Fruit fly (Drosophila melanogaster): ENCODE measurements around the gene PIG-B.

PIG-B gene

DNA sequence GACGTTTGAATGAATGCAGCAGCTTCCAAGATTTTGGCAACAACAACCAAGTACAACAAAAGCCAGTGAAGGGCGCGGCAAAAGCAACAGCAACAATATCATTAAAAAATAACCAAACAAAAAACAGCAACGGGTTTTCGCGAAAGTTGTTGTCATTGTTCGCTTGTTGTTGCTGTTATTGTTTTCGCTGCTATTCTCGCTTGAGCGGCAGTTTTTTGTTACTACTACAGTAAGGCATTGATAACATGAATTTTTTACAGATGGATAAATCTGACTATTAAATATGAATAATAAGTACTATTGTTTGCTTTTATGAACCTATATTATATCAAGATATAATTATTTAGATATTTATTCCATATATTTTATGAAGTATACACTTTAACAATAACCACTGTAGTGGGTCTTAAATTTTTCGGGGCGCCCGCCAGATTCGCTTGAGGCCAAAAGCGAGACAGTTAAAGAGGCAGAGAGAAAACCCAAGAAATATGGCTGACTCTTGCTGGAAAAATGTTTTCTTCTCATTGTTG lies 39.6 kb upstream of the PIG-B start:
- peak; percentile 94 for TF ChIP-seq CG32121 (GFP tag; IDR thresholded peaks at IDR 0.05)
- peak; percentile 76 for TF ChIP-seq Snoo (tag; optimal IDR thresholded peaks at IDR 0.05)
- peak; percentile 66 for TF ChIP-seq CG17806 (tag; optimal IDR thresholded peaks at IDR 0.05)
- TF ChIP-seq rn (GFP tag; IDR thresholded peaks at IDR 0.05), result peak; percentile 70; the same call in 1 of the 2 replicates
- TF ChIP-seq gl (tag; optimal IDR thresholded peaks at IDR 0.05), result peak; percentile 82
- TF ChIP-seq CG34367 (tag; optimal IDR thresholded peaks at IDR 0.05), result peak; percentile 41
- peak; percentile 76 for TF ChIP-seq CG8301 (tag; optimal IDR thresholded peaks at IDR 0.05)
- TF ChIP-seq Pif1B (GFP tag; optimal IDR thresholded peaks at IDR 0.05), result peak; percentile 87
- TF ChIP-seq CG8159 (tag; optimal IDR thresholded peaks at IDR 0.05), result peak; percentile 78
- TF ChIP-seq CG14655 (GFP tag; optimal IDR thresholded peaks at IDR 0.05), result peak; percentile 76
- TF ChIP-seq CG4496 (GFP tag; IDR thresholded peaks at IDR 0.05), result peak; percentile 81
- peak; percentile 71 for TF ChIP-seq CG9948 (tag; optimal IDR thresholded peaks at IDR 0.05)
- peak; percentile 48 for TF ChIP-seq EcR (GFP tag; optimal IDR thresholded peaks at IDR 0.05)
- peak; percentile 77 for TF ChIP-seq fd96Ca (GFP tag; IDR thresholded peaks at IDR 0.05)
- peak; percentile 32; the same call in 1 of the 2 replicates for TF ChIP-seq CG10348 (GFP tag; IDR thresholded peaks at IDR 0.05)
- peak; percentile 81 for TF ChIP-seq Pif1A (GFP tag; optimal IDR thresholded peaks at IDR 0.05)
- TF ChIP-seq CG15710 (tag; optimal IDR thresholded peaks at IDR 0.05), result peak; percentile 77
- TF ChIP-seq CG12605 (GFP tag; IDR thresholded peaks at IDR 0.05), result peak; percentile 85
- peak; percentile 80 for TF ChIP-seq Ets98B (GFP tag; IDR thresholded peaks at IDR 0.05)
- peak; percentile 48 for TF ChIP-seq D1 (tag; optimal IDR thresholded peaks at IDR 0.05)
- peak; percentile 55 for TF ChIP-seq CG13204 (GFP tag; optimal IDR thresholded peaks at IDR 0.05)

DNA sequence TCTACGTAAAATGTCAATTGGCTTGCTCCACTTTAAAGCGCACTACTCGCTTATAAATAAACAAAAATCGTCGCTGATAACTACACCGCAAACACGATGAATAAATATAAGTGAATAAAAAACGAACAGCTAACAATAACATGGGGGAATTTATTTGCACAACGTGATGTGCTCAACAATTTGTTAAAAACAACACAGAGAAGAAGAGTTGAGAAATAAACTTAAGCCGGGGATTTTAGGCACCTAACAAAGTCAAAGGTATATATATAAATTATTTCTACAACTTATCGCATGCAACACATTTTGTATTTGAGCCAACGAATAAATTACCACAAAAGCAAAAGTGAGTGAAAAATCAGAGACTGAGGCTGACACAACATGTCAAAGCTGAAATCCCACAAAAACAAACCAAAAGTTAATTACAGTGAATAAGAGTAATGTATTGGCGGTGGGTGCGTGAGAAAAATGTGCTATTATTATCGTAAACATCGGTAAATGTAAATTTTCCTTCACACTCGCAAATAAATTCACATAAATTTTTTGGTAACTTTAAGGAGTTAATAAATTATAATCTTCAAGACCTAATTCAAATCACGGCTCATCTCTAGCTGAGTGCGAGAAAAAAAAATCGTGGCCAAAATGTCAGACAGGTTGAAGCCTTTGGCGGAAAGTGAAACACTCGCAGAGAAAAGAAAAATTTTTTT lies 38.6 kb upstream of the PIG-B start:
- TF ChIP-seq CG34367 (tag; optimal IDR thresholded peaks at IDR 0.05) (no peak), CG10348 (GFP tag; IDR thresholded peaks at IDR 0.05) (no peak), CG32121 (GFP tag; IDR thresholded peaks at IDR 0.05) (peak; percentile 78), CG12605 (GFP tag; IDR thresholded peaks at IDR 0.05) (no peak), Ets98B (GFP tag; IDR thresholded peaks at IDR 0.05) (peak; percentile 57; the same call in 1 of the 2 replicates), Pif1A (GFP tag; optimal IDR thresholded peaks at IDR 0.05) (no peak), CG13204 (GFP tag; optimal IDR thresholded peaks at IDR 0.05) (no peak), CG17806 (tag; optimal IDR thresholded peaks at IDR 0.05) (no peak), CG4496 (GFP tag; IDR thresholded peaks at IDR 0.05) (peak; percentile 60; the same call in 1 of the 3 replicates), EcR (GFP tag; optimal IDR thresholded peaks at IDR 0.05) (no peak)

DNA sequence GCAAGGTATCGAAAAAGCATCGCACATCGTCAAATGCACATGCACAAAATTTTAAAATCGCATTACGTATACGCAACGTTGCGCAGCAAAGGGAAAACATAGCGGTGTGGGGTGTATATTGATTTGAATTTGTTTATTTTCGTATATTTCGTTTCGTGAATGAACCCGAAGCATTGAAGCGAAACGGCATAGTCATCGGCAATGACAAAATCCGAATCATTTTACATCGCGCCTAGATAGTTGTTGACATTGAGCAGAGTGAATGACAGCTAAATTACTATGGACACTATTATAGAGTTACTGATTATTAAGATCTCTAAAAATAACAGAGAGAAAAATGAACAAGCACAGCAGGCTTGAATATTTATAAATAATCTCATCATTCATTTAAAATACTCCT lies 37.7 kb upstream of the PIG-B start:
- TF ChIP-seq CG13204 (GFP tag; optimal IDR thresholded peaks at IDR 0.05), result no peak
- no peak for TF ChIP-seq Pif1B (GFP tag; optimal IDR thresholded peaks at IDR 0.05)
- TF ChIP-seq CG17806 (tag; optimal IDR thresholded peaks at IDR 0.05), result no peak
- TF ChIP-seq CG14655 (GFP tag; optimal IDR thresholded peaks at IDR 0.05), result no peak

DNA sequence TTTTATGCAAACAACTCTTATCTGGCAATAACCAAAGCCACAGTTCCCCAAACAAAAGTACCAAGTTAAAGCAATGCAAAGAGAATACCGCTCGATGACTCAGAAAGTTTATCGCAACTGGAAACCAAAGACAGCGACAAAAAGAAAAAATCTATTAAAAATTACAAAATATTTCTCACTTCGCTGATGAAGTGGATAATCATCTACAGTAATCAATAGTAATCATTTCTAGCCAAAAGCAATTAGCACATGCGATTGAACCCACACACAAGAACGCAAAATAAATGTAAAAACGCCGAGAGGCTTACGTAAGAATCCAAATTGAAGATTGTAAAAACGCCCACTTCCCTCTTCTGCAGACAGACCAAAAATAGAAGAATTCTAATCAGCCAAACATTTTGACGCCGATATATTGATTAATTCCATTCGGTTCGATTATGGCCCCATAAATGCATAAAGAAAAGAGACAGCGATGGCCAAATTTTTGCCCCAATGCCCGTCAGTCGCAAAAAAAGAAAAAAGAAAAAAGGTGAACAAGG lies 34.4 kb upstream of the PIG-B start:
- TF ChIP-seq D1 (tag; optimal IDR thresholded peaks at IDR 0.05) (no peak), CG17806 (tag; optimal IDR thresholded peaks at IDR 0.05) (no peak), rn (GFP tag; IDR thresholded peaks at IDR 0.05) (no peak), EcR (GFP tag; optimal IDR thresholded peaks at IDR 0.05) (no peak), Pif1A (GFP tag; optimal IDR thresholded peaks at IDR 0.05) (no peak), CG8159 (tag; optimal IDR thresholded peaks at IDR 0.05) (no peak), Snoo (tag; optimal IDR thresholded peaks at IDR 0.05) (no peak), CG8301 (tag; optimal IDR thresholded peaks at IDR 0.05) (no peak), Ets98B (GFP tag; IDR thresholded peaks at IDR 0.05) (no peak), CG10348 (GFP tag; IDR thresholded peaks at IDR 0.05) (no peak), CG12605 (GFP tag; IDR thresholded peaks at IDR 0.05) (no peak), CG4496 (GFP tag; IDR thresholded peaks at IDR 0.05) (no peak), CG14655 (GFP tag; optimal IDR thresholded peaks at IDR 0.05) (no peak), CG32121 (GFP tag; IDR thresholded peaks at IDR 0.05) (no peak), fd96Ca (GFP tag; IDR thresholded peaks at IDR 0.05) (no peak), CG15710 (tag; optimal IDR thresholded peaks at IDR 0.05) (no peak), gl (tag; optimal IDR thresholded peaks at IDR 0.05) (no peak)

DNA sequence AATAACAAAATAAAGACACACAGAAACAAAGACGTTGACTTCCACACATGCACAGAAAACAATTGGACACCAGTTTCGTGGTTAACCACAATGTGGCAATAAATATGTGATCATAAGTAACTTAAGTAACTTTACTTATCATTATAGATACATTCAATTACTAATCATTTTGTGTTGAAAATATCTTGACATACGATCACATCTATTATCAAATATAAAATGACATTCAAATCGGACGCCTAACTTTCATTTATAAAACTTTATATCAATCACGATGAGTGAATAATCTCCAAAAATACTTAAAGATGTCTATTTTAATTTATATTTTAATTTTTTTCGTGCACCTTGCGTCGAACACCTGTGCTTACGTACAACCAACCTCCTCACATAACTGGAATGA lies 32.6 kb upstream of the PIG-B start:
- TF ChIP-seq EcR (GFP tag; optimal IDR thresholded peaks at IDR 0.05) (no peak), Ets98B (GFP tag; IDR thresholded peaks at IDR 0.05) (0 out of 2 replicates have a peak, but pooled peaks have one; percentile 12), CG15710 (tag; optimal IDR thresholded peaks at IDR 0.05) (no peak), rn (GFP tag; IDR thresholded peaks at IDR 0.05) (no peak), CG14655 (GFP tag; optimal IDR thresholded peaks at IDR 0.05) (peak; percentile 25), CG32121 (GFP tag; IDR thresholded peaks at IDR 0.05) (no peak), Snoo (tag; optimal IDR thresholded peaks at IDR 0.05) (no peak), CG17806 (tag; optimal IDR thresholded peaks at IDR 0.05) (peak; percentile 23), CG9948 (tag; optimal IDR thresholded peaks at IDR 0.05) (no peak), Pif1A (GFP tag; optimal IDR thresholded peaks at IDR 0.05) (no peak), gl (tag; optimal IDR thresholded peaks at IDR 0.05) (no peak), CG34367 (tag; optimal IDR thresholded peaks at IDR 0.05) (no peak), CG8301 (tag; optimal IDR thresholded peaks at IDR 0.05) (peak; percentile 13), CG13204 (GFP tag; optimal IDR thresholded peaks at IDR 0.05) (no peak), CG4496 (GFP tag; IDR thresholded peaks at IDR 0.05) (0 out of 3 replicates have a peak, but pooled peaks have one; percentile 29), CG12605 (GFP tag; IDR thresholded peaks at IDR 0.05) (no peak), Pif1B (GFP tag; optimal IDR thresholded peaks at IDR 0.05) (no peak), fd96Ca (GFP tag; IDR thresholded peaks at IDR 0.05) (no peak), D1 (tag; optimal IDR thresholded peaks at IDR 0.05) (no peak), CG8159 (tag; optimal IDR thresholded peaks at IDR 0.05) (peak; percentile 29), CG10348 (GFP tag; IDR thresholded peaks at IDR 0.05) (no peak)
